Worm (Caenorhabditis elegans) whole organism, young adult: ENCODE results near the gene clec-163.

Experiments used
- B0035.1 ChIP-seq: sonication (generic microtip); optimal IDR thresholded peaks from 2 replicates; lab custom pipeline; 2016; ENCODE audit warnings: missing genetic modification characterization, mild to moderate bottlenecking, missing compliant biosample characterization, missing genotype, missing genetic modification reagents
- ZK185.1 ChIP-seq: sonication (generic microtip); optimal IDR thresholded peaks from 2 replicates; lab custom pipeline; 2016; ENCODE audit warnings: mild to moderate bottlenecking, missing genetic modification characterization, missing compliant biosample characterization; ENCODE audit not compliant: poor library complexity, severe bottlenecking
- ccch-3 ChIP-seq: fragments of 200-800 bp; sonication (Bioruptor generic); optimal IDR thresholded peaks from 2 replicates; lab custom pipeline; 2018; ENCODE audit warnings: mild to moderate bottlenecking, missing genetic modification characterization, missing compliant biosample characterization
- ceh-27 ChIP-seq: fragments of 200-800 bp; sonication (Bioruptor generic); optimal IDR thresholded peaks from 2 replicates; lab custom pipeline; 2018; ENCODE audit warnings: mild to moderate bottlenecking, missing genetic modification characterization, moderate library complexity, missing compliant biosample characterization
- ceh-79 ChIP-seq: sonication (generic microtip); optimal IDR thresholded peaks from 2 replicates; lab custom pipeline; 2017; ENCODE audit warnings: mild to moderate bottlenecking, missing genetic modification characterization, missing compliant biosample characterization
- die-1 ChIP-seq: sonication (generic microtip); optimal IDR thresholded peaks from 2 replicates; lab custom pipeline; 2016; ENCODE audit warnings: missing genotype, mild to moderate bottlenecking, missing genetic modification characterization, missing compliant biosample characterization
- dpl-1 ChIP-seq: fragments of 150-350 bp; optimal IDR thresholded peaks from 2 replicates; lab custom pipeline; 2014; ENCODE audit warnings: missing biosample characterization, missing genetic modification reagents, missing genetic modification characterization
- madf-3 ChIP-seq: fragments of 200-800 bp; sonication (Bioruptor generic); IDR thresholded peaks from 2 replicates; pipeline ENCODE4 v1.3.6; 2022; ENCODE audit warnings: missing genetic modification reagents, missing genetic modification characterization, missing compliant biosample characterization
- nhr-80 ChIP-seq: sonication (generic microtip); optimal IDR thresholded peaks from 2 replicates; lab custom pipeline; 2016; ENCODE audit warnings: missing genetic modification characterization, missing compliant biosample characterization

DNA sequence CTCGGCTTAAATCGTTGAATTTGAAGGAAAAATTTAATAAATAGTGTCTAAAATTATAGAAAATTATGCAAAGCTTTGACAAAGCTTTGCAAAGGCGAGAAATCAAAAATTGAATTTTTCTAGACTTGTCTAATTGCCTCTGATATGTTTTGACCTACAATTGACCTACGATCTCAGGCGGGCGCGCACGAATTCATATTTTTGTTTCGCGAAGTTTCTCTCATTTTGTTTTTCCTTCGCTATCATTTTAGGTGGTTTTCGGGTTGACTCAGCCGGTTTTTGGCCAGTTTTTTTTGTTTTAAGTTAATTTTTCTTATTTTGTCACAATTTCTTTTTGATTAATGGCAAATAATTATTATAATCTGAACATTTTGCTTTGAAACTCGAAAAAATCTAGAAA, 13.1 kb downstream of the clec-163 start:
- TF ChIP-seq ZK185.1 (tag; lab: Kevin White, UChicago) (no peak), ceh-27 (GFP tag; lab: Kevin White, UChicago) (no peak), dpl-1 (peak; percentile 93), ccch-3 (GFP tag; lab: Kevin White, UChicago) (no peak), madf-3 (GFP tag; lab: Robert Waterston, UW) (peak; percentile 90; the same call in 1 of the 2 replicates), die-1 (tag; lab: Kevin White, UChicago) (no peak), nhr-80 (tag; lab: Kevin White, UChicago) (no peak), B0035.1 (tag; lab: Kevin White, UChicago) (no peak), ceh-79 (tag; lab: Kevin White, UChicago) (no peak)
